Worm (Caenorhabditis elegans) whole organism, early embryonic: Measurements from ENCODE around the gene arf-6.

Experiments used
- B0310.2 ChIP-seq: sonication (generic microtip); optimal IDR thresholded peaks from 2 replicates; lab custom pipeline; 2016; ENCODE audit warnings: mild to moderate bottlenecking, missing genetic modification characterization, missing compliant biosample characterization
- F13C5.2 ChIP-seq: sonication (generic microtip); optimal IDR thresholded peaks from 2 replicates; lab custom pipeline; 2017; ENCODE audit warnings: mild to moderate bottlenecking, missing genetic modification characterization, inconsistent platforms, missing compliant biosample characterization
- aly-1 ChIP-seq: sonication (generic microtip); optimal IDR thresholded peaks from 2 replicates; lab custom pipeline; 2016; ENCODE audit warnings: missing genetic modification characterization, missing compliant biosample characterization
- ama-1 ChIP-seq: fragments of 150-350 bp; optimal IDR thresholded peaks from 2 replicates; lab custom pipeline; 2014
- ceh-13 ChIP-seq: fragments of 200-800 bp; sonication (Bioruptor generic); optimal IDR thresholded peaks from 2 replicates; lab custom pipeline; 2018; ENCODE audit warnings: mild to moderate bottlenecking, missing genetic modification characterization, missing compliant biosample characterization
- ceh-36 ChIP-seq: sonication (generic microtip); optimal IDR thresholded peaks from 2 replicates; lab custom pipeline; 2016; ENCODE audit warnings: missing genetic modification characterization, inconsistent platforms, missing compliant biosample characterization
- ets-7 ChIP-seq: sonication (generic microtip); optimal IDR thresholded peaks from 2 replicates; lab custom pipeline; 2016; ENCODE audit warnings: missing genotype, missing genetic modification characterization, missing compliant biosample characterization
- flt-1 ChIP-seq: fragments of 200-800 bp; sonication (Bioruptor generic); IDR thresholded peaks from 2 replicates; pipeline ENCODE4 v1.3.6; 2022; ENCODE audit warnings: missing genetic modification characterization, missing compliant biosample characterization
- hmbx-1 ChIP-seq: sonication (generic microtip); optimal IDR thresholded peaks from 2 replicates; lab custom pipeline; 2016; ENCODE audit warnings: mild to moderate bottlenecking, missing genetic modification characterization, missing compliant biosample characterization
- hmg-4 ChIP-seq: fragments of 200-800 bp; sonication (Bioruptor generic); optimal IDR thresholded peaks from 2 replicates; lab custom pipeline; 2018; ENCODE audit warnings: mild to moderate bottlenecking, missing genetic modification characterization, missing compliant biosample characterization
- hnd-1 ChIP-seq: sonication (generic microtip); optimal IDR thresholded peaks from 2 replicates; lab custom pipeline; 2016; ENCODE audit warnings: missing genetic modification characterization, missing compliant biosample characterization
- pes-1 ChIP-seq: fragments of 200-800 bp; sonication (Bioruptor generic); IDR thresholded peaks from 2 replicates; pipeline ENCODE4 v1.3.6; 2022; ENCODE audit warnings: missing genetic modification reagents, missing genetic modification characterization, missing compliant biosample characterization
- scrt-1 ChIP-seq: fragments of 200-800 bp; sonication (Bioruptor generic); IDR thresholded peaks from 2 replicates; pipeline ENCODE4 v1.3.6; 2022; ENCODE audit warnings: missing genetic modification characterization, missing compliant biosample characterization
- sea-1 ChIP-seq: fragments of 200-800 bp; sonication (Bioruptor generic); conservative IDR thresholded peaks from 2 replicates; pipeline ENCODE4 v1.3.6; 2022; ENCODE audit warnings: missing genetic modification characterization, missing compliant biosample characterization
- tbx-11 ChIP-seq: fragments of 200-800 bp; sonication (Bioruptor generic); IDR thresholded peaks from 2 replicates; pipeline ENCODE4 v1.3.6; 2022; ENCODE audit warnings: missing genetic modification characterization, missing compliant biosample characterization
- tbx-37 ChIP-seq: fragments of 200-800 bp; sonication (Bioruptor generic); conservative IDR thresholded peaks from 2 replicates; pipeline ENCODE4 v1.3.6; 2022; ENCODE audit warnings: missing genetic modification reagents, missing genetic modification characterization, missing compliant biosample characterization
- tra-4 ChIP-seq: sonication (generic microtip); optimal IDR thresholded peaks from 2 replicates; lab custom pipeline; 2017; ENCODE audit warnings: missing genetic modification characterization, missing compliant biosample characterization

Gene arf-6

DNA sequence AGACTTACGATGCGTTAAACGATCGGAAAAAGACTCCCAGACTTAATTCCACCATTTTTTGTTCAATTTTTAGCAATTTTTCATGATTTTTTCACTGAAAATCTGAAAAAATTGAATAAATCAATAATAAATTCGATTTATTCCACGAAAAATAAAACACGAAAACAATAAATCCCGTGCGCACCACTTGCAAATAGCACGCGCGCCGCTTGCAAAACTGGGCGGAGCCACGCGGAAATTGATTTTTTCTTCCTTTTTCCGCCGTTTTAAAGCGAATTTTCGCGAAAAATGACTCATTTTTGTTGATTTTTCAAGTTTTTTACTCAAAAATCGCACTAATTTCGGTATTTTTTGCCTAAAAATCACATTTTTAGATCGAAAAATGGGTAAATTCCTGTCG is at the start of gene arf-6, which contains the start of gene Y116A8C.9:
Gene arf-6, plus strand, starts transcription at position 375 of the 400 bp plus-strand sequence.
Gene Y116A8C.9, minus strand, starts transcription at position 55 of the 400 bp plus-strand sequence.
- TF ChIP-seq hnd-1 (tag; lab: Kevin White, UChicago) (peak; percentile 25), sea-1 (GFP tag; lab: Robert Waterston, UW) (no peak), ama-1 (no peak), scrt-1 (peak; percentile 77), aly-1 (tag; lab: Kevin White, UChicago) (no peak), ets-7 (tag; lab: Kevin White, UChicago) (no peak), ceh-13 (GFP tag; lab: Kevin White, UChicago) (no peak), flt-1 (GFP tag; lab: Robert Waterston, UW) (0 out of 2 replicates have a peak, but pooled peaks have one; percentile 14), tra-4 (tag; lab: Kevin White, UChicago) (no peak), tbx-11 (GFP tag; lab: Robert Waterston, UW) (peak; percentile 53; the same call in 1 of the 2 replicates), F13C5.2 (tag; lab: Kevin White, UChicago) (peak; percentile 85), ceh-36 (tag; lab: Kevin White, UChicago) (peak; percentile 35), tbx-37 (GFP tag; lab: Robert Waterston, UW) (no peak; the same call in 1 of the 2 replicates), pes-1 (peak; percentile 74), hmbx-1 (tag; lab: Kevin White, UChicago) (no peak), B0310.2 (no peak), hmg-4 (peak; percentile 6)

DNA sequence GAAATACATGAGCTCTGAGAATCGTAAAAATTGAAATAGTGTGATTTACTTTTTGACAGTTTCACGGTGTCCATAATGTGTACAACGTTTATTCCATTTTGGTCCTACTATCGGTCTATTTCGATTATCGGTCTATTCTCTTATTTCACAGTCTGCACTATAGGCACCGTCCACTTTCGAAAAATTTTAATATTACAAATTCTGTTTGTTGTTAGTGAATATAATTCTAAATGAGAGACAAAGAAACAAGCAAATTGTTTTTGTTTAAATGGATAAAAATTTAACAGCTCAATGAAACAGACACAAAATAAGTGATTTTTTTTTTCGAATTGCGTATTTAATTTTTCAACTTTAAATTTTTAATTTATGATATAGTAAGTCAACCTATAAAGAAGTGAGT is 48.7 kb upstream of the arf-6 start:
- no peak for TF ChIP-seq flt-1 (GFP tag; lab: Robert Waterston, UW)
- no peak for TF ChIP-seq B0310.2
- no peak for TF ChIP-seq ama-1
- no peak for TF ChIP-seq F13C5.2 (tag; lab: Kevin White, UChicago)
- no peak for TF ChIP-seq tra-4 (tag; lab: Kevin White, UChicago)
- TF ChIP-seq pes-1, result no peak
- no peak for TF ChIP-seq hnd-1 (tag; lab: Kevin White, UChicago)
- no peak for TF ChIP-seq scrt-1
- no peak for TF ChIP-seq aly-1 (tag; lab: Kevin White, UChicago)
- TF ChIP-seq hmg-4, result no peak
- TF ChIP-seq tbx-37 (GFP tag; lab: Robert Waterston, UW), result no peak
- TF ChIP-seq ets-7 (tag; lab: Kevin White, UChicago), result no peak

DNA sequence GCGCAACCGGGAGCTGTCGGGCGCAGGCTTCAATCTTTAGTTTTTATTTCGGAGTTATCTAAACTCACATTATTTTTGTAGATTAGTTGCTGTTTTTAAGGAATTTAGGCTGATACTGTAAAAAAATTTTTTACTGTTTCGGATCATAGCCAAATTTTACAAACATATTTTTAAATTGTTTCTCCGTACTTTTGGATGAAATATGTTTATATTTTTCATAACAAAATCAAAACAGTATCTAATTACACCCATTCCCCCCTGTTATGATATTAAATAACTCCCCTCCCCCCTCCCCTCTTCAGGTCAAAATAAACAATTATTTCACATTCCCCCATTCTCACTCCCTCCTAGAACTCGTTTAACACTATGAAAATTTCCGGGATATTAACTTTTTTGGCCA is 31.2 kb upstream of the arf-6 start, which contains the start of gene Y116A8C.3:
Gene Y116A8C.3, plus strand, starts transcription at position 301 of the 400 bp plus-strand sequence.
- TF ChIP-seq sea-1 (GFP tag; lab: Robert Waterston, UW) (no peak), ets-7 (tag; lab: Kevin White, UChicago) (no peak), ceh-36 (tag; lab: Kevin White, UChicago) (no peak), flt-1 (GFP tag; lab: Robert Waterston, UW) (no peak), B0310.2 (no peak), ceh-13 (GFP tag; lab: Kevin White, UChicago) (no peak), hmg-4 (no peak), scrt-1 (no peak), tbx-37 (GFP tag; lab: Robert Waterston, UW) (no peak)

DNA sequence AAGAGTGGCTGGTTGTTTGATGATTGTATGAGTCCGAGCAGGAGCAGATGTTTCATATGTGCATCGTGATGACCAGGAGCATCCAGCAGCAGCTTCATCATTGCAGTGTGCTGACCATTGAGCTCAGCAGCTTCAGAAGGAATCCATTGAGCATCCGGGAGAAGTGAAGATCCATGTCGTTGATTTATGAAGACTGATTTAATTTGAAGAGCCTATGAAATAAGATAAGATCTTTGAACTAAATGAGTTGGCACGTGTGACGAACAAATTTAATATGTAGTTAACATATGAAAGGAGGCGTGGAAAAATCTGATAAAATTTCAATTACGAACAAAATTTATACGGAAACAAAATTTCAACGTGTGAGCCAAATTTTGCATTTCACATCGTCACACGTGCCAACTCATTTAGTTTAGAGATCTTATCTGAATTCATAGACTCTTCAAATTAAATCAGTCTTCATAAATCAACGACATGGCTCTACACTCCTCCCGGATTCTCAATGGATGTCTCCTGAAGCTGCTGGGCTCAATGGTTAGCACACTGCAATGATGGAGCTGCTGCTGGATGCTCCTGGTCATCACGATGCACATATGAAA is 29.0 kb upstream of the arf-6 start, which contains the start of the genes Y116A8C.469 and Y116A8C.468:
Gene Y116A8C.469, minus strand, starts transcription at position 101 of the 599 bp plus-strand sequence.
Gene Y116A8C.468, plus strand, starts transcription at position 549 of the 599 bp plus-strand sequence.
- TF ChIP-seq F13C5.2 (tag; lab: Kevin White, UChicago) (no peak), sea-1 (GFP tag; lab: Robert Waterston, UW) (no peak), hmg-4 (no peak), ceh-13 (GFP tag; lab: Kevin White, UChicago) (no peak), hnd-1 (tag; lab: Kevin White, UChicago) (no peak), ama-1 (no peak), ceh-36 (tag; lab: Kevin White, UChicago) (no peak), pes-1 (no peak), hmbx-1 (tag; lab: Kevin White, UChicago) (no peak), tbx-37 (GFP tag; lab: Robert Waterston, UW) (no peak), flt-1 (GFP tag; lab: Robert Waterston, UW) (no peak), tra-4 (tag; lab: Kevin White, UChicago) (no peak), B0310.2 (no peak)

DNA sequence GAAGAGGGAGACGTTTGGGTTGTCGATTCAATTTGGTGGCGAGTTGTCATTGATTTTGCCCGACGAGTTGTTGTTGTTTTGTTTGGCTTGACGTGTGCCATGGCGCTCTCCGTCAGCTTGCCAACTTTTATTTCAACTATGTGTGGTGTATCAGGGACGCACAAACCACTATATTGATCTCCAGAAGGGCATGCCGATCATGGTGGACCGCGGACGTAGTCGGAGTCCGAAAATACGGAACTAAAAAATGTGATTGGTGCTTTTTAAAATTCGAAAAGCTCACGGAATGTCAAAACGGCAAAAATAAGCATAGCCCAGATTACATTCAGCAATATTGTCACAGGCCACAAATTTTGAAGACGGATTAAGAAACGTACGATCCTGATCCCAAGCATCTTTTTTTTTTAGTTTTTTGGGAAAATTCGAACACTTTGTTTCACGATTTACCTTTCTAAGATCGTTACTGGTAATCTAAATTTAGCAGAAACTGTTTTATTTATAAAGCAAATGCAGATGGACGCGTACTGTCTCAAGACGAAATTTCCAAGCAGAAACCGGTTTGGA is 27.6 kb upstream of the arf-6 start, which contains the start of the genes Y116A8C.470 and Y116A8C.463:
Gene Y116A8C.470, minus strand, starts transcription at position 101 of the 564 bp plus-strand sequence.
Gene Y116A8C.463, plus strand, starts transcription at position 514 of the 564 bp plus-strand sequence.
- TF ChIP-seq aly-1 (tag; lab: Kevin White, UChicago) (no peak), hmg-4 (no peak), ceh-13 (GFP tag; lab: Kevin White, UChicago) (no peak), ama-1 (no peak)

DNA sequence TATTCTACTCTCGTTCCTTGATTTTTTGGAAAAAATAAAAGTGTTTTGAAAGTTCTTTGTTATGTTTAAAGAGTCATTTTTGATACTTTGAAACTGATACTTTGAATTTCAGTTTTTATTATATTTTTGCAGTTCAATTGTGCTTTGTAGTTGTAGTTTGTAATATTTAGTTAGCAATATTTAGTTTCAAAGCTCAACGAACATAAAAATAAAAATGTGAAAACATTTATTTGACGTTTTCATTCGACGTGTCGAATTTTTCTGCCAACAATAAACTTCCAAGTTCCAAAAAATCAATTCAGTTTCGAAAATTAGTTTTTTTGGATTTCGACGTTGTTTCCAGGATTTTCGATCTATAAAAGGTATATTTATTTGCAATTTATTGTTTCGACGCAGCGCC is 26.9 kb upstream of the arf-6 start, which contains the start of gene nep-23:
Gene nep-23, plus strand, starts transcription at position 301 of the 400 bp plus-strand sequence.
- TF ChIP-seq tra-4 (tag; lab: Kevin White, UChicago) (no peak), hmg-4 (no peak), scrt-1 (no peak), sea-1 (GFP tag; lab: Robert Waterston, UW) (no peak), hmbx-1 (tag; lab: Kevin White, UChicago) (no peak), tbx-11 (GFP tag; lab: Robert Waterston, UW) (no peak), tbx-37 (GFP tag; lab: Robert Waterston, UW) (no peak), hnd-1 (tag; lab: Kevin White, UChicago) (no peak), B0310.2 (no peak), ets-7 (tag; lab: Kevin White, UChicago) (no peak), ceh-13 (GFP tag; lab: Kevin White, UChicago) (no peak), aly-1 (tag; lab: Kevin White, UChicago) (no peak)

DNA sequence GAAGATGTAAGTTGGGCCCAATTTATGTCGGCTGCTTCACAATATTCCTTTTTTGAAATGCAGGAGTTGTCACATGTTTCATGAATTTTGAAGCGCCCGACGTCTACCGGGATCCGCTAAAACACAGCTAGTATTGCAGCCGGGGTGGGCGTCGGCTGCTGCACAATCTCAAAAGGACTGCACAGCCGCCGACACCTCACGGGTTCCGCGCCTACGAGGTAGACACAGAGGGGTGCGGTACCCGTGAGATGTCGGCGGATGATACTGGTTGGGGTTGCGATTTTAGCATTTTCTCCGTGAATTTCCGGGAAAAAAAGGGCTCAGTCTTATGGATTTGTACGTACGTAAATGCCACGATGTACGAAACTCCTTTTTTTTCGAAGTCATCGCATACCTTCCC is 24.9 kb upstream of the arf-6 start:
- no peak for TF ChIP-seq aly-1 (tag; lab: Kevin White, UChicago)
- TF ChIP-seq hmbx-1 (tag; lab: Kevin White, UChicago), result no peak
